Fruit fly (Drosophila melanogaster) whole organism, embryonic: ENCODE measurements around the gene S6KL.

ENCODE experiments used
- Abd-B ChIP-seq: fragments of 200-800 bp; sonication (Bioruptor generic); optimal IDR thresholded peaks from 2 replicates; lab custom pipeline; 2018; ENCODE audit warnings: missing biosample characterization, mild to moderate bottlenecking, missing genetic modification characterization, moderate library complexity
- Adf1 ChIP-seq: fragments of 200-800 bp; sonication (Bioruptor generic); IDR thresholded peaks from 2 replicates; pipeline ENCODE4 v1.3.6; 2022; ENCODE audit warnings: missing biosample characterization, missing genetic modification characterization
- Bdp1 ChIP-seq: fragments of 200-800 bp; sonication (Bioruptor generic); optimal IDR thresholded peaks from 3 replicates; lab custom pipeline; 2016; ENCODE audit warnings: missing biosample characterization, missing genetic modification characterization
- BtbVII ChIP-seq: fragments of 200-800 bp; sonication (Bioruptor generic); optimal IDR thresholded peaks from 3 replicates; lab custom pipeline; 2017; ENCODE audit warnings: missing biosample characterization, mild to moderate bottlenecking, missing genetic modification characterization
- CG1024 ChIP-seq: fragments of 200-800 bp; sonication (Bioruptor generic); IDR thresholded peaks from 2 replicates; pipeline ENCODE4 v1.3.6; 2022; ENCODE audit warnings: missing biosample characterization, missing genetic modification characterization
- CG10431 ChIP-seq: fragments of 200-800 bp; sonication (Bioruptor generic); optimal IDR thresholded peaks from 3 replicates; lab custom pipeline; 2018; ENCODE audit warnings: missing biosample characterization, mild to moderate bottlenecking, missing genetic modification characterization
- CG10462 ChIP-seq: fragments of 200-800 bp; sonication (Bioruptor generic); optimal IDR thresholded peaks from 2 replicates; lab custom pipeline; 2016; ENCODE audit warnings: missing biosample characterization, missing genetic modification characterization
- CG11093 ChIP-seq: fragments of 200-800 bp; sonication (Bioruptor generic); IDR thresholded peaks from 3 replicates; pipeline ENCODE4 v1.3.6; 2022; ENCODE audit warnings: missing biosample characterization, missing genetic modification characterization
- CG12104 ChIP-seq: fragments of 200-800 bp; sonication (Bioruptor generic); optimal IDR thresholded peaks from 3 replicates; lab custom pipeline; 2016; ENCODE audit warnings: missing biosample characterization, missing genetic modification characterization
- CG12155 ChIP-seq: fragments of 200-800 bp; sonication (Bioruptor generic); optimal IDR thresholded peaks from 3 replicates; lab custom pipeline; 2016; ENCODE audit warnings: missing biosample characterization, missing genetic modification characterization
- CG13775 ChIP-seq: fragments of 200-800 bp; sonication (Bioruptor generic); optimal IDR thresholded peaks from 3 replicates; lab custom pipeline; 2017; ENCODE audit warnings: missing biosample characterization, mild to moderate bottlenecking, missing genetic modification characterization
- CG15073 ChIP-seq: fragments of 200-800 bp; sonication (Bioruptor generic); optimal IDR thresholded peaks from 2 replicates; lab custom pipeline; 2016; ENCODE audit warnings: missing biosample characterization, missing genetic modification characterization
- CG16813 ChIP-seq: fragments of 200-800 bp; sonication (Bioruptor generic); IDR thresholded peaks from 3 replicates; pipeline ENCODE4 v1.3.6; 2022; ENCODE audit warnings: missing biosample characterization, missing genetic modification characterization; ENCODE audit not compliant: partially characterized antibody
- CG17829 ChIP-seq: fragments of 200-800 bp; optimal IDR thresholded peaks from 2 replicates; lab custom pipeline; 2019; ENCODE audit warnings: missing biosample characterization, mild to moderate bottlenecking, missing genetic modification characterization, moderate library complexity
- CG2129 ChIP-seq: fragments of 200-800 bp; sonication (Bioruptor generic); IDR thresholded peaks from 2 replicates; pipeline ENCODE4 v1.3.6; 2022; ENCODE audit warnings: missing biosample characterization, missing genetic modification characterization; ENCODE audit not compliant: partially characterized antibody
- CG8290 ChIP-seq, 3 experiments: fragments of 200-800 bp; sonication (Bioruptor generic); optimal IDR thresholded peaks; 2 replicates each; lab custom pipeline; 2016 to 2019; ENCODE audit warnings: missing biosample characterization in 3 of 3, missing genetic modification characterization in 3 of 3, mild to moderate bottlenecking in 2 of 3, moderate library complexity in 1 of 3
- CG9797 ChIP-seq: fragments of 200-800 bp; sonication (Bioruptor generic); optimal IDR thresholded peaks from 3 replicates; lab custom pipeline; 2018; ENCODE audit warnings: missing biosample characterization, mild to moderate bottlenecking, missing genetic modification characterization
- CoRest ChIP-seq: fragments of 200-800 bp; sonication (Bioruptor generic); optimal IDR thresholded peaks from 3 replicates; lab custom pipeline; 2018; ENCODE audit warnings: missing biosample characterization, mild to moderate bottlenecking, missing genetic modification characterization, moderate library complexity
- D ChIP-seq, 2 experiments: fragments of 200-800 bp in 1 of 2; fragments of >200 bp in 1 of 2; sonication (Bioruptor generic) in 1 of 2; optimal IDR thresholded peaks; 2 replicates in 1 of 2; 3 replicates in 1 of 2; lab custom pipeline; 2017; ENCODE audit warnings: mild to moderate bottlenecking in 1 of 2, missing biosample characterization in 1 of 2, missing genetic modification characterization in 1 of 2, missing genetic modification reagents in 1 of 2
- ERR ChIP-seq: fragments of 200-800 bp; sonication (Bioruptor generic); optimal IDR thresholded peaks from 2 replicates; lab custom pipeline; 2016; ENCODE audit warnings: missing biosample characterization, missing genetic modification characterization
- Elba2 ChIP-seq: fragments of 200-800 bp; sonication (Bioruptor generic); optimal IDR thresholded peaks from 3 replicates; lab custom pipeline; 2016; ENCODE audit warnings: missing biosample characterization, missing genetic modification characterization
- Ets65A ChIP-seq: fragments of 200-800 bp; sonication (Bioruptor generic); peaks from one replicate; lab custom pipeline; 2016; ENCODE audit warnings: missing biosample characterization, missing genetic modification characterization
- Hand ChIP-seq: fragments of 200-800 bp; sonication (Bioruptor generic); optimal IDR thresholded peaks from 2 replicates; lab custom pipeline; 2017; ENCODE audit warnings: mild to moderate bottlenecking, missing biosample characterization, missing genetic modification reagents, missing genetic modification characterization
- Hsf ChIP-seq: fragments of 200-800 bp; sonication (Bioruptor generic); optimal IDR thresholded peaks from 3 replicates; lab custom pipeline; 2016; ENCODE audit warnings: missing biosample characterization, missing genetic modification characterization
- MTF-1 ChIP-seq: fragments of 200-800 bp; sonication (Bioruptor generic); optimal IDR thresholded peaks from 2 replicates; lab custom pipeline; 2018; ENCODE audit warnings: missing biosample characterization, mild to moderate bottlenecking, missing genetic modification characterization, borderline replicate concordance
- NC2β ChIP-seq: fragments of 200-800 bp; sonication (Bioruptor generic); optimal IDR thresholded peaks from 2 replicates; lab custom pipeline; 2016; ENCODE audit warnings: missing biosample characterization, missing genetic modification characterization
- Side ChIP-seq: fragments of 200-800 bp; sonication (Bioruptor generic); optimal IDR thresholded peaks from 2 replicates; lab custom pipeline; 2016; ENCODE audit warnings: missing biosample characterization, missing genetic modification characterization
- Spps ChIP-seq: fragments of 200-800 bp; sonication (Bioruptor generic); optimal IDR thresholded peaks from 2 replicates; lab custom pipeline; 2018; ENCODE audit warnings: missing biosample characterization, mild to moderate bottlenecking, missing genetic modification characterization
- Trl ChIP-seq, 3 experiments: fragments of >200 bp in 2 of 3; fragments of 200-800 bp in 1 of 3; sonication (Bioruptor generic) in 1 of 3; optimal IDR thresholded peaks; 2 replicates in 1 of 3; 3 replicates in 2 of 3; lab custom pipeline; 2016 to 2017; ENCODE audit warnings: missing biosample characterization in 1 of 3, missing genetic modification characterization in 1 of 3
- abd-A ChIP-seq: fragments of 200-800 bp; sonication (Bioruptor generic); optimal IDR thresholded peaks from 3 replicates; lab custom pipeline; 2019; ENCODE audit warnings: missing biosample characterization, mild to moderate bottlenecking, missing genetic modification characterization, moderate library complexity
- ac ChIP-seq: fragments of 200-800 bp; sonication (Bioruptor generic); optimal IDR thresholded peaks from 3 replicates; lab custom pipeline; 2017; ENCODE audit warnings: missing biosample characterization, mild to moderate bottlenecking, missing genetic modification characterization
- ci ChIP-seq: fragments of 200-800 bp; sonication (Bioruptor generic); IDR thresholded peaks from 3 replicates; pipeline ENCODE4 v1.3.6; 2022; ENCODE audit warnings: missing biosample characterization, missing genetic modification characterization
- crp ChIP-seq, 2 experiments: fragments of 200-800 bp; sonication (Bioruptor generic); optimal IDR thresholded peaks; 2 replicates in 1 of 2; 3 replicates in 1 of 2; lab custom pipeline; 2017; ENCODE audit warnings: missing biosample characterization in 2 of 2, missing genetic modification characterization in 2 of 2, mild to moderate bottlenecking in 1 of 2, moderate library complexity in 1 of 2
- emc ChIP-seq: fragments of 200-800 bp; sonication (Bioruptor generic); optimal IDR thresholded peaks from 2 replicates; lab custom pipeline; 2016; ENCODE audit warnings: missing biosample characterization, missing genetic modification characterization
- fd3F ChIP-seq: fragments of 200-800 bp; sonication (Bioruptor generic); optimal IDR thresholded peaks from 2 replicates; lab custom pipeline; 2018; ENCODE audit warnings: missing biosample characterization, mild to moderate bottlenecking, missing genetic modification characterization, moderate library complexity
- gce ChIP-seq: fragments of 200-800 bp; sonication (Bioruptor generic); IDR thresholded peaks from 3 replicates; pipeline ENCODE4 v1.3.6; 2022; ENCODE audit warnings: missing biosample characterization, missing genetic modification characterization
- gem ChIP-seq: fragments of 200-800 bp; sonication (Bioruptor generic); optimal IDR thresholded peaks from 2 replicates; lab custom pipeline; 2019; ENCODE audit warnings: missing biosample characterization, mild to moderate bottlenecking, missing genetic modification characterization, moderate library complexity
- jing ChIP-seq: fragments of 200-800 bp; sonication (Bioruptor generic); optimal IDR thresholded peaks from 2 replicates; lab custom pipeline; 2018; ENCODE audit warnings: missing biosample characterization, mild to moderate bottlenecking, missing genetic modification characterization
- mam ChIP-seq: fragments of 200-800 bp; sonication (Bioruptor generic); optimal IDR thresholded peaks from 3 replicates; lab custom pipeline; 2016; ENCODE audit warnings: missing biosample characterization, missing genetic modification characterization
- nerfin-1 ChIP-seq: fragments of 200-800 bp; sonication (Bioruptor generic); optimal IDR thresholded peaks from 3 replicates; lab custom pipeline; 2019; ENCODE audit warnings: missing biosample characterization, mild to moderate bottlenecking, missing genetic modification characterization, moderate library complexity
- pb ChIP-seq: fragments of 200-800 bp; sonication (Bioruptor generic); optimal IDR thresholded peaks from 3 replicates; lab custom pipeline; 2016; ENCODE audit warnings: missing biosample characterization, missing genetic modification characterization
- peb ChIP-seq: fragments of 200-800 bp; sonication (Bioruptor generic); IDR thresholded peaks from 2 replicates; pipeline ENCODE4 v1.3.6; 2022; ENCODE audit warnings: missing biosample characterization, missing genetic modification characterization
- prd ChIP-seq, 3 experiments: fragments of >200 bp in 2 of 3; fragments of 200-800 bp in 1 of 3; sonication (Bioruptor generic) in 1 of 3; optimal IDR thresholded peaks in 2 of 3; IDR thresholded peaks in 1 of 3; 2 replicates in 2 of 3; 3 replicates in 1 of 3; pipeline versions ENCODE4 v1.3.6 to Lab custom; 2017 to 2022; ENCODE audit warnings: missing biosample characterization in 1 of 3, missing genetic modification characterization in 1 of 3
- pzg ChIP-seq: fragments of 200-800 bp; sonication (Bioruptor generic); optimal IDR thresholded peaks from 3 replicates; lab custom pipeline; 2018; ENCODE audit warnings: missing biosample characterization, mild to moderate bottlenecking, missing genetic modification characterization, moderate library complexity
- repo ChIP-seq: fragments of 200-800 bp; sonication (Bioruptor generic); optimal IDR thresholded peaks from 2 replicates; lab custom pipeline; 2016; ENCODE audit warnings: missing biosample characterization, missing genetic modification characterization
- sr ChIP-seq: fragments of 200-800 bp; sonication (Bioruptor generic); IDR thresholded peaks from 3 replicates; pipeline ENCODE4 v1.3.6; 2022; ENCODE audit warnings: missing biosample characterization, missing genetic modification characterization
- tna ChIP-seq: fragments of 200-800 bp; sonication (Bioruptor generic); IDR thresholded peaks from 2 replicates; pipeline ENCODE4 v1.3.6; 2022; ENCODE audit warnings: missing biosample characterization, missing genetic modification characterization; ENCODE audit not compliant: partially characterized antibody

The S6KL gene

dm6 chrX:18805036-18805435 lies 16.8 kb downstream of the S6KL start (continued):
- no peak for TF ChIP-seq CG2129 (GFP tag; lab: Robert Waterston, UW)

- TF ChIP-seq CG16813: no peak
- TF ChIP-seq BtbVII (GFP tag; lab: Kevin White, UChicago): no peak
- TF ChIP-seq MTF-1 (GFP tag; lab: Kevin White, UChicago): no peak
- no peak for TF ChIP-seq CG17829
- no peak for TF ChIP-seq CoRest (tag; lab: Kevin White, UChicago)
- TF ChIP-seq abd-A (tag; lab: Kevin White, UChicago): peak; percentile 0
- TF ChIP-seq pb (GFP tag; lab: Kevin White, UChicago): no peak
- no peak for TF ChIP-seq emc (GFP tag; lab: Kevin White, UChicago)
- no peak for TF ChIP-seq gem (tag; lab: Kevin White, UChicago)
- TF ChIP-seq ERR: no peak
- no peak for TF ChIP-seq jing (GFP tag; lab: Kevin White, UChicago)
- no peak for TF ChIP-seq CG1024
- TF ChIP-seq Elba2 (GFP tag; lab: Kevin White, UChicago): peak; percentile 23
- no peak for TF ChIP-seq CG13775
- TF ChIP-seq crp (GFP tag; optimal IDR thresholded peaks at IDR 0.05; lab: Kevin White, UChicago): peak in 1 of 2 experiments; percentile 37
- peak; percentile 2 for TF ChIP-seq nerfin-1 (tag; lab: Kevin White, UChicago)
- TF ChIP-seq Hand: no peak
- peak; percentile 30; the same call in 1 of the 2 replicates for TF ChIP-seq Adf1 (GFP tag; lab: Robert Waterston, UW)
- no peak for TF ChIP-seq CG8290 (GFP tag; optimal IDR thresholded peaks at IDR 0.05; lab: Kevin White, UChicago)
- TF ChIP-seq CG8290 (tag; optimal IDR thresholded peaks at IDR 0.05; lab: Kevin White, UChicago): no peak
- no peak for TF ChIP-seq CG9797 (GFP tag; lab: Kevin White, UChicago)
- no peak for TF ChIP-seq CG12104 (GFP tag; lab: Kevin White, UChicago)
- TF ChIP-seq Hsf: no peak
- TF ChIP-seq tna (GFP tag; lab: Robert Waterston, UW): no peak
- TF ChIP-seq NC2β (GFP tag; lab: Kevin White, UChicago): no peak
- TF ChIP-seq Ets65A (GFP tag; lab: Kevin White, UChicago): no peak
- TF ChIP-seq peb: no peak
- no peak for TF ChIP-seq CG11093 (GFP tag; lab: Robert Waterston, UW)
- TF ChIP-seq sr (GFP tag; lab: Robert Waterston, UW): no peak
- no peak for TF ChIP-seq CG10431 (GFP tag; lab: Kevin White, UChicago)
- no peak for TF ChIP-seq Side (GFP tag; lab: Kevin White, UChicago)
- no peak for TF ChIP-seq CG10462
- no peak for TF ChIP-seq CG15073
- TF ChIP-seq ac: no peak
- TF ChIP-seq Spps (tag; lab: Kevin White, UChicago): no peak
- TF ChIP-seq Abd-B (GFP tag; lab: Kevin White, UChicago): no peak
- TF ChIP-seq Trl (optimal IDR thresholded peaks at IDR 0.05; lab: Kevin White, UChicago): peak in 1 of 2 experiments; percentile 22
- TF ChIP-seq Trl (GFP tag; optimal IDR thresholded peaks at IDR 0.05; lab: Kevin White, UChicago): no peak
- TF ChIP-seq prd (optimal IDR thresholded peaks at IDR 0.05; lab: Kevin White, UChicago): no peak
- TF ChIP-seq prd (GFP tag; IDR thresholded peaks at IDR 0.05; lab: Robert Waterston, UW): no peak
- no peak for TF ChIP-seq gce (GFP tag; lab: Robert Waterston, UW)
- no peak for TF ChIP-seq mam (GFP tag; lab: Kevin White, UChicago)
- TF ChIP-seq repo (GFP tag; lab: Kevin White, UChicago): no peak
- TF ChIP-seq CG12155 (GFP tag; lab: Kevin White, UChicago): peak; percentile 90
- no peak for TF ChIP-seq D (optimal IDR thresholded peaks at IDR 0.05; lab: Kevin White, UChicago)
- TF ChIP-seq D (GFP tag; optimal IDR thresholded peaks at IDR 0.05; lab: Kevin White, UChicago): no peak
- no peak for TF ChIP-seq Bdp1 (GFP tag; lab: Kevin White, UChicago)
- no peak for TF ChIP-seq fd3F (GFP tag; lab: Kevin White, UChicago)
- peak; percentile 8 for TF ChIP-seq pzg (GFP tag; lab: Kevin White, UChicago)
- no peak for TF ChIP-seq ci (GFP tag; lab: Robert Waterston, UW)
These were observed 18.1 kb downstream of the S6KL start, which contains the start of gene CG7058 for dm6 chrX:18806365-18806764. TSS of gene CG7058 (plus strand) at chrX:18806694.
